Fruit fly (Drosophila melanogaster) S2 (cell line): Measurements from ENCODE around the gene Oatp33Ea.

Experiments
- CG8478 ChIP-seq: fragments of >200 bp; optimal IDR thresholded peaks from 2 replicates; lab custom pipeline; 2018
- CTCF ChIP-seq, 2 experiments: fragments of >200 bp; optimal IDR thresholded peaks; 2 replicates each; lab custom pipeline; 2018

DNA sequence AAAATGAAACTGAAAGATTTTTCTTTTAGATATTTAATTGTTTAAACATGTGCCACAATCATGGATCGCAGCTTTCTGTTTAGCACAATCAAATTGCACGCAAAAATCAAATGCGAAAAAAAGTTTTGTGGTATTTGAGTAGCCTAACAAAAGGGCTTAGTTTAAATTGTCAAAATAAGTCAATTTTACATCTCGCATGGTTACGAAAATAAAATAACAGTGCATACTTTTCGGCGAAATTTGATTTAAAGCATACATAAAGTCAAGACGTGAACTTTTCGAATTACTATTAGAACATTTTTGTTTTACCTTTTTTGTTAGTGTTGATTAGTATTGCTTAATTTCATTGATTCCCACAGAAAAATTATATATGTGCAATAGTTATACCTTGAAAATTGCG lies 9.3 kb upstream of the Oatp33Ea start:
- TF ChIP-seq CG8478 (lab: Kevin White, UChicago) (no peak), CTCF (optimal IDR thresholded peaks at IDR 0.05; lab: Kevin White, UChicago) (peak; percentile 37 to 51)
